Worm (Caenorhabditis elegans) whole organism, L3 larva: ENCODE results near the gene F16F9.1.

Source experiments
- ama-1 ChIP-seq: fragments of 150-350 bp; optimal IDR thresholded peaks from 2 replicates; lab custom pipeline; 2018
- ceh-9 ChIP-seq: sonication (generic microtip); optimal IDR thresholded peaks from 2 replicates; lab custom pipeline; 2018; ENCODE audit warnings: missing biosample characterization, missing genetic modification characterization
- fkh-10 ChIP-seq: sonication (generic microtip); optimal IDR thresholded peaks from 2 replicates; lab custom pipeline; 2017; ENCODE audit warnings: missing biosample characterization, missing genetic modification reagents, missing genetic modification characterization
- nhr-77 ChIP-seq: fragments of 150-350 bp; optimal IDR thresholded peaks from 2 replicates; lab custom pipeline; 2014; ENCODE audit warnings: missing biosample characterization, missing genetic modification characterization
- pha-4 ChIP-seq: fragments of 150-350 bp; optimal IDR thresholded peaks from 2 replicates; lab custom pipeline; 2014; ENCODE audit warnings: missing biosample characterization, missing genetic modification reagents, missing genetic modification characterization
- pqm-1 ChIP-seq: fragments of 150-350 bp; optimal IDR thresholded peaks from 2 replicates; lab custom pipeline; 2017; ENCODE audit warnings: missing biosample characterization, missing genetic modification characterization, inconsistent platforms
- unc-62 ChIP-seq: fragments of 150-350 bp; sonication (generic microtip); optimal IDR thresholded peaks from 4 replicates; lab custom pipeline; 2014; ENCODE audit warnings: missing biosample characterization, missing genetic modification reagents, missing genetic modification characterization
- ztf-11 ChIP-seq: fragments of 150-350 bp; optimal IDR thresholded peaks from 2 replicates; lab custom pipeline; 2014; ENCODE audit warnings: missing biosample characterization, missing genetic modification characterization
- ztf-4 ChIP-seq: fragments of 150-350 bp; optimal IDR thresholded peaks from 2 replicates; lab custom pipeline; 2014; ENCODE audit warnings: missing biosample characterization, missing genetic modification characterization

ce11 chrX:8473468-8473867, 27.3 kb downstream of the F16F9.1 start:
- peak; percentile 59 for TF ChIP-seq pha-4 (tag; lab: Kevin White, UChicago)
- TF ChIP-seq ama-1 = peak; percentile 55
- TF ChIP-seq pqm-1 = peak; percentile 98
- no peak for TF ChIP-seq fkh-10 (GFP tag; lab: Kevin White, UChicago)
- TF ChIP-seq ztf-11 (tag; lab: Kevin White, UChicago) = no peak
- no peak for TF ChIP-seq ceh-9 (tag; lab: Kevin White, UChicago)
- no peak for TF ChIP-seq ztf-4
- no peak for TF ChIP-seq unc-62 (GFP tag; lab: Kevin White, UChicago)
- TF ChIP-seq nhr-77 (tag; lab: Kevin White, UChicago) = peak; percentile 68
